In the genomic region with DNA sequence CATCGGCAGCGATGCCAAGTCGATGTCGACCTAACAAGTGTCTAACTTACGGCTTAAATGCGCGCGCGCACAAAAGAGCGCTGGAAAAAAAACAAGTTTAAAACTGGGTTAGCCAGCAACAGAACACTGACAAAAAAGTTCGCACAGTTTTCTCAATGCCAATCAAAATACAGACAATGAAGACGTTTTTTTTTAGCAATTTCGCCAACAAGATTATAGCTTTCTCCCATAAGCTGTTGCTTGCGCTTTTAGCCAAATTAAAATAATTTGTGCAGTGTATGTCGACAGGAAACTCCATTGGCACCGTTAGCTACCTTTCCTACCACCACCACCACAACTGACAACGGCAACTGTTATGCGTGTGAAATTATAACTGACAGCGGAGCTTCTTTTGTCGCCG, we compare ENCODE assay signal across 1 fruit fly cellular context.
TF ChIP-seq lines count a peak whose summit lies in the region.

No protein-coding gene starts in this region.

TF ChIP-seq in whole organism, embryonic, 481 proteins besides CTCF, POLR2A, EP300 and RAD21 (continued from another document and continues in another):
- TF ChIP-seq CG31388 (GFP tag; optimal IDR thresholded peaks at IDR 0.05; lab: Kevin White, UChicago) (no peak), Nf-YB (GFP tag; optimal IDR thresholded peaks at IDR 0.05; lab: Kevin White, UChicago) (no peak), ranshi (GFP tag; IDR thresholded peaks at IDR 0.05; lab: Robert Waterston, UW) (peak; percentile 35; the same call in 1 of the 2 replicates), Deaf1 (tag; optimal IDR thresholded peaks at IDR 0.05; lab: Kevin White, UChicago) (no peak), exex (tag; optimal IDR thresholded peaks at IDR 0.05; lab: Kevin White, UChicago) (no peak), Dad (GFP tag; optimal IDR thresholded peaks at IDR 0.05; lab: Kevin White, UChicago) (no peak), CG4730 (GFP tag; IDR thresholded peaks at IDR 0.05; lab: Robert Waterston, UW) (peak; percentile 41), gsb (GFP tag; IDR thresholded peaks at IDR 0.05; lab: Robert Waterston, UW) (0 out of 2 replicates have a peak, but pooled peaks have one; percentile 17), nom (GFP tag; optimal IDR thresholded peaks at IDR 0.05; lab: Kevin White, UChicago) (no peak), bab2 (GFP tag; optimal IDR thresholded peaks at IDR 0.05; lab: Kevin White, UChicago) (peak; percentile 48), chm (GFP tag; IDR thresholded peaks at IDR 0.05; lab: Robert Waterston, UW) (peak; percentile 18; the same call in 1 of the 2 replicates), sqz (GFP tag; optimal IDR thresholded peaks at IDR 0.05; lab: Kevin White, UChicago) (no peak), ap (GFP tag; IDR thresholded peaks at IDR 0.05; lab: Robert Waterston, UW) (no peak), D19B (GFP tag; optimal IDR thresholded peaks at IDR 0.05; lab: Kevin White, UChicago) (no peak), CG2199 (GFP tag; IDR thresholded peaks at IDR 0.05; lab: Robert Waterston, UW) (no peak), Dfd (GFP tag; optimal IDR thresholded peaks at IDR 0.05; lab: Kevin White, UChicago) (no peak), CG1832 (GFP tag; optimal IDR thresholded peaks at IDR 0.05; lab: Kevin White, UChicago) (no peak), CG6175 (GFP tag; IDR thresholded peaks at IDR 0.05; lab: Robert Waterston, UW) (no peak), C15 (GFP tag; IDR thresholded peaks at IDR 0.05; lab: Robert Waterston, UW) (no peak), Dll (GFP tag; IDR thresholded peaks at IDR 0.05; lab: Robert Waterston, UW; ENCODE audit: partially characterized antibody) (no peak), Gsc (GFP tag; IDR thresholded peaks at IDR 0.05; lab: Robert Waterston, UW) (no peak), CG5180 (GFP tag; optimal IDR thresholded peaks at IDR 0.05; lab: Kevin White, UChicago) (peak; percentile 31), slou (GFP tag; optimal IDR thresholded peaks at IDR 0.05; lab: Kevin White, UChicago) (no peak), CG7271 (tag; optimal IDR thresholded peaks at IDR 0.05; lab: Kevin White, UChicago) (no peak), tna (GFP tag; IDR thresholded peaks at IDR 0.05; lab: Robert Waterston, UW; ENCODE audit: partially characterized antibody) (no peak), ftz-f1 (GFP tag; optimal IDR thresholded peaks at IDR 0.05; lab: Kevin White, UChicago) (no peak), Awh (GFP tag; IDR thresholded peaks at IDR 0.05; lab: Robert Waterston, UW) (no peak), NFAT (GFP tag; IDR thresholded peaks at IDR 0.05; lab: Robert Waterston, UW) (peak; percentile 37; the same call in 1 of the 2 replicates), Fer3 (tag; optimal IDR thresholded peaks at IDR 0.05; lab: Kevin White, UChicago) (peak; percentile 57), eyg (GFP tag; optimal IDR thresholded peaks at IDR 0.05; lab: Kevin White, UChicago) (peak; percentile 19), so (GFP tag; IDR thresholded peaks at IDR 0.05; lab: Robert Waterston, UW) (0 out of 3 replicates have a peak, but pooled peaks have one; percentile 54), pum (GFP tag; optimal IDR thresholded peaks at IDR 0.05; lab: Kevin White, UChicago) (peak; percentile 23), CG3407 (GFP tag; optimal IDR thresholded peaks at IDR 0.05; lab: Kevin White, UChicago) (peak; percentile 4), fd102C (GFP tag; optimal IDR thresholded peaks at IDR 0.05; lab: Kevin White, UChicago) (no peak), CG16815 (GFP tag; optimal IDR thresholded peaks at IDR 0.05; lab: Kevin White, UChicago) (no peak), jigr1 (GFP tag; IDR thresholded peaks at IDR 0.05; lab: Robert Waterston, UW) (no peak), CG13775 (GFP tag; optimal IDR thresholded peaks at IDR 0.05; lab: Kevin White, UChicago) (no peak), CG6654 (GFP tag; optimal IDR thresholded peaks at IDR 0.05; lab: Kevin White, UChicago) (no peak), CG13424 (tag; optimal IDR thresholded peaks at IDR 0.05; lab: Kevin White, UChicago) (peak; percentile 37), phol (tag; optimal IDR thresholded peaks at IDR 0.05; lab: Kevin White, UChicago) (no peak), Sin3A (optimal IDR thresholded peaks at IDR 0.05; lab: Kevin White, UChicago) (no peak), Dip3 (GFP tag; optimal IDR thresholded peaks at IDR 0.05; lab: Kevin White, UChicago) (peak; percentile 32), Ada2b (GFP tag; IDR thresholded peaks at IDR 0.05; lab: Robert Waterston, UW) (peak; percentile 72), trem (tag; optimal IDR thresholded peaks at IDR 0.05; lab: Kevin White, UChicago) (no peak), az2 (GFP tag; optimal IDR thresholded peaks at IDR 0.05; lab: Kevin White, UChicago) (peak; percentile 35), odd (GFP tag; optimal IDR thresholded peaks at IDR 0.05; lab: Kevin White, UChicago) (no peak), bbx (GFP tag; IDR thresholded peaks at IDR 0.05; lab: Robert Waterston, UW; ENCODE audit: partially characterized antibody) (no peak), CG9437 (GFP tag; optimal IDR thresholded peaks at IDR 0.05; lab: Kevin White, UChicago) (no peak), CG14014 (GFP tag; IDR thresholded peaks at IDR 0.05; lab: Robert Waterston, UW) (peak; percentile 65), bigmax (GFP tag; optimal IDR thresholded peaks at IDR 0.05; lab: Kevin White, UChicago) (no peak), CG2129 (GFP tag; IDR thresholded peaks at IDR 0.05; lab: Robert Waterston, UW; ENCODE audit: partially characterized antibody) (no peak), unpg (GFP tag; optimal IDR thresholded peaks at IDR 0.05; lab: Kevin White, UChicago) (peak; percentile 57), Fer1 (GFP tag; optimal IDR thresholded peaks at IDR 0.05; lab: Kevin White, UChicago) (peak; percentile 72), Hey (tag; optimal IDR thresholded peaks at IDR 0.05; lab: Kevin White, UChicago) (no peak), CG15601 (tag; optimal IDR thresholded peaks at IDR 0.05; lab: Kevin White, UChicago) (no peak), CkIIα-i1 (GFP tag; IDR thresholded peaks at IDR 0.05; lab: Robert Waterston, UW) (0 out of 2 replicates have a peak, but pooled peaks have one; percentile 46), CG3838 (GFP tag; optimal IDR thresholded peaks at IDR 0.05; lab: Kevin White, UChicago) (no peak), Hr39 (optimal IDR thresholded peaks at IDR 0.05; lab: Kevin White, UChicago) (no peak), CG10979 (tag; optimal IDR thresholded peaks at IDR 0.05; lab: Kevin White, UChicago) (no peak), pnt (GFP tag; optimal IDR thresholded peaks at IDR 0.05; lab: Kevin White, UChicago) (peak; percentile 34), CG15073 (GFP tag; optimal IDR thresholded peaks at IDR 0.05; lab: Kevin White, UChicago) (no peak), CG15479 (GFP tag; optimal IDR thresholded peaks at IDR 0.05; lab: Kevin White, UChicago) (no peak), CG10431 (GFP tag; optimal IDR thresholded peaks at IDR 0.05; lab: Kevin White, UChicago) (no peak), HLH54F (GFP tag; optimal IDR thresholded peaks at IDR 0.05; lab: Kevin White, UChicago) (peak; percentile 44), Sox102F (GFP tag; optimal IDR thresholded peaks at IDR 0.05; lab: Kevin White, UChicago) (peak; percentile 61), ash1 (GFP tag; optimal IDR thresholded peaks at IDR 0.05; lab: Kevin White, UChicago) (no peak), Oaz (GFP tag; IDR thresholded peaks at IDR 0.05; lab: Robert Waterston, UW) (no peak), Mes4 (GFP tag; optimal IDR thresholded peaks at IDR 0.05; lab: Kevin White, UChicago) (peak; percentile 19), CG18011 (GFP tag; optimal IDR thresholded peaks at IDR 0.05; lab: Kevin White, UChicago) (no peak), shn (GFP tag; optimal IDR thresholded peaks at IDR 0.05; lab: Kevin White, UChicago) (peak; percentile 0), gcm2 (GFP tag; optimal IDR thresholded peaks at IDR 0.05; lab: Kevin White, UChicago) (no peak), bsh (GFP tag; optimal IDR thresholded peaks at IDR 0.05; lab: Kevin White, UChicago) (no peak), pb (GFP tag; optimal IDR thresholded peaks at IDR 0.05; lab: Kevin White, UChicago) (no peak), nerfin-1 (tag; optimal IDR thresholded peaks at IDR 0.05; lab: Kevin White, UChicago) (no peak), CG14667 (GFP tag; IDR thresholded peaks at IDR 0.05; lab: Robert Waterston, UW) (peak; percentile 54), Aef1 (GFP tag; IDR thresholded peaks at IDR 0.05; lab: Robert Waterston, UW) (peak; percentile 52; the same call in 1 of the 3 replicates), CG43689 (GFP tag; IDR thresholded peaks at IDR 0.05; lab: Robert Waterston, UW) (no peak), CG6813 (GFP tag; optimal IDR thresholded peaks at IDR 0.05; lab: Kevin White, UChicago) (peak; percentile 14), CG13624 (GFP tag; optimal IDR thresholded peaks at IDR 0.05; lab: Kevin White, UChicago) (peak; percentile 42), CG11504 (tag; optimal IDR thresholded peaks at IDR 0.05; lab: Kevin White, UChicago) (peak; percentile 78), CG2120 (GFP tag; optimal IDR thresholded peaks at IDR 0.05; lab: Kevin White, UChicago) (peak; percentile 59), CG14710 (tag; optimal IDR thresholded peaks at IDR 0.05; lab: Kevin White, UChicago) (no peak), HHEX (GFP tag; optimal IDR thresholded peaks at IDR 0.05; lab: Kevin White, UChicago) (peak; percentile 58), amos (GFP tag; IDR thresholded peaks at IDR 0.05; lab: Robert Waterston, UW; ENCODE audit: partially characterized antibody) (no peak), ab (GFP tag; optimal IDR thresholded peaks at IDR 0.05; lab: Kevin White, UChicago) (no peak), run (tag; optimal IDR thresholded peaks at IDR 0.05; lab: Kevin White, UChicago) (peak; percentile 27), ERR (GFP tag; optimal IDR thresholded peaks at IDR 0.05; lab: Kevin White, UChicago) (no peak), p53 (GFP tag; optimal IDR thresholded peaks at IDR 0.05; lab: Kevin White, UChicago) (no peak), mirr (GFP tag; optimal IDR thresholded peaks at IDR 0.05; lab: Kevin White, UChicago) (no peak), Lpt (GFP tag; optimal IDR thresholded peaks at IDR 0.05; lab: Kevin White, UChicago) (no peak), seq (GFP tag; IDR thresholded peaks at IDR 0.05; lab: Robert Waterston, UW) (peak; percentile 60; the same call in 1 of the 2 replicates), lmd (GFP tag; IDR thresholded peaks at IDR 0.05; lab: Robert Waterston, UW) (peak; percentile 56; the same call in 1 of the 2 replicates), ssp (GFP tag; IDR thresholded peaks at IDR 0.05; lab: Robert Waterston, UW) (no peak), CG11723 (GFP tag; optimal IDR thresholded peaks at IDR 0.05; lab: Kevin White, UChicago) (no peak), inv (GFP tag; IDR thresholded peaks at IDR 0.05; lab: Robert Waterston, UW; ENCODE audit: partially characterized antibody) (no peak), CG15011 (GFP tag; optimal IDR thresholded peaks at IDR 0.05; lab: Kevin White, UChicago) (no peak), ATbp (GFP tag; optimal IDR thresholded peaks at IDR 0.05; lab: Kevin White, UChicago) (peak; percentile 14), Xbp1 (GFP tag; optimal IDR thresholded peaks at IDR 0.05; lab: Kevin White, UChicago) (peak; percentile 53), gt (GFP tag; IDR thresholded peaks at IDR 0.05; lab: Robert Waterston, UW) (no peak), Oli (tag; optimal IDR thresholded peaks at IDR 0.05; lab: Kevin White, UChicago) (peak; percentile 63), jing (GFP tag; optimal IDR thresholded peaks at IDR 0.05; lab: Kevin White, UChicago) (no peak), CG14860 (GFP tag; IDR thresholded peaks at IDR 0.05; lab: Robert Waterston, UW; ENCODE audit: partially characterized antibody) (no peak), ara (GFP tag; IDR thresholded peaks at IDR 0.05; lab: Robert Waterston, UW) (no peak), Adf1 (GFP tag; IDR thresholded peaks at IDR 0.05; lab: Robert Waterston, UW) (no peak), hbn (GFP tag; IDR thresholded peaks at IDR 0.05; lab: Robert Waterston, UW; ENCODE audit: partially characterized antibody) (no peak), CG32772 (GFP tag; IDR thresholded peaks at IDR 0.05; lab: Robert Waterston, UW) (peak; percentile 48; the same call in 1 of the 2 replicates), lab (GFP tag; optimal IDR thresholded peaks at IDR 0.05; lab: Kevin White, UChicago) (peak; percentile 74), sisA (GFP tag; IDR thresholded peaks at IDR 0.05; lab: Robert Waterston, UW) (peak; percentile 65), z (GFP tag; IDR thresholded peaks at IDR 0.05; lab: Robert Waterston, UW) (no peak), lola (GFP tag; optimal IDR thresholded peaks at IDR 0.05; lab: Kevin White, UChicago) (no peak), twi (tag; optimal IDR thresholded peaks at IDR 0.05; lab: Kevin White, UChicago) (no peak), nerfin-2 (GFP tag; IDR thresholded peaks at IDR 0.05; lab: Robert Waterston, UW; ENCODE audit: partially characterized antibody) (no peak), CG11247 (GFP tag; IDR thresholded peaks at IDR 0.05; lab: Robert Waterston, UW) (no peak), BtbVII (GFP tag; optimal IDR thresholded peaks at IDR 0.05; lab: Kevin White, UChicago) (peak; percentile 54), CG11085 (GFP tag; IDR thresholded peaks at IDR 0.05; lab: Robert Waterston, UW) (no peak), sr (GFP tag; IDR thresholded peaks at IDR 0.05; lab: Robert Waterston, UW) (no peak; the same call in 2 of the 3 replicates), Blimp-1 (GFP tag; optimal IDR thresholded peaks at IDR 0.05; lab: Kevin White, UChicago) (no peak), sima (GFP tag; optimal IDR thresholded peaks at IDR 0.05; lab: Kevin White, UChicago) (no peak), CG2678 (tag; optimal IDR thresholded peaks at IDR 0.05; lab: Kevin White, UChicago) (peak; percentile 64), Ets97D (GFP tag; optimal IDR thresholded peaks at IDR 0.05; lab: Kevin White, UChicago) (no peak), kah (GFP tag; optimal IDR thresholded peaks at IDR 0.05; lab: Kevin White, UChicago) (no peak), dmrt99B (tag; optimal IDR thresholded peaks at IDR 0.05; lab: Kevin White, UChicago) (peak; percentile 79), CG17328 (GFP tag; IDR thresholded peaks at IDR 0.05; lab: Robert Waterston, UW) (peak; percentile 54; the same call in 1 of the 2 replicates), vnd (GFP tag; IDR thresholded peaks at IDR 0.05; lab: Robert Waterston, UW; ENCODE audit: partially characterized antibody) (no peak), CG17359 (tag; optimal IDR thresholded peaks at IDR 0.05; lab: Kevin White, UChicago) (peak; percentile 65), MTF-1 (GFP tag; optimal IDR thresholded peaks at IDR 0.05; lab: Kevin White, UChicago; ENCODE audit: borderline replicate concordance) (no peak), CG2116 (GFP tag; optimal IDR thresholded peaks at IDR 0.05; lab: Kevin White, UChicago) (no peak), CG3281 (GFP tag; optimal IDR thresholded peaks at IDR 0.05; lab: Kevin White, UChicago) (peak; percentile 63), CG3065 (GFP tag; optimal IDR thresholded peaks at IDR 0.05; lab: Kevin White, UChicago) (no peak)
